Fruit fly (Drosophila melanogaster): ENCODE results near the gene CG18170.

The CG18170 gene

DNA sequence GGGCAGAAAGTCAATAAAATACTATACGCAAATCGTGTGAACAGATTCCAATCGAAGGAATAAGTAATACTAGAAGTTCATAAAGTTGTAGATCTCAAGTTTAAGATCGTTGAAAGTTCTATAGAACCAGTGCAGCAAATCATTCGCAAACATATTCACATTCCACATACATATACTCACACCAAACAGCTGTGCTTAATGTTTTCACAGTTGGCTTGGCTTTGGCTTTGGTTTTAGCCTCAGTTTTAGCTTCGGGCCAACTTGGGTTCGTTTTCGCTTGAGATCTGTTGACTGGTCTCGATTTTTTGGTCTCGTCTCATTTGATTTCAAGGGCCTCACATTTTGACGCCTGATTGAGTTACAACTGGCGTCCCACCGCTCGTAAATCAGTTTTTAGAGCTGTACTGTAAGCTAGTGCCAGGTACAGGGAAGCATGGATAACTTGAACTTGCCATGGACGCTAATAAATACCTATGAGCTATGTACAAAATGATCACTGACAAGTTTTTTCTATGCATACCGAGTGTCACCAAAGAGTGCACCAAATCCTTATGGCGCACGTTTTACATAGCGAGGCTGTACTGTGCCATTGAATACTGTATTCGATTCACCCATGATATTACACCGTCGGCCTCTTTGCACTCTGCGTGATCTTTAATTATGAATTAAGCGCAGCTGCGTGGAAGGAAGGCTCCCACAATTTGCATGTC lies 15.5 kb upstream of the CG18170 start (continued):
- TF ChIP-seq da (GFP tag; optimal IDR thresholded peaks at IDR 0.05) (peak; percentile 24), C15 (GFP tag; IDR thresholded peaks at IDR 0.05) (peak; percentile 56; the same call in 1 of the 3 replicates), fd64A (GFP tag; optimal IDR thresholded peaks at IDR 0.05) (peak; percentile 6), croc (GFP tag; conservative IDR thresholded peaks at IDR 0.05) (peak; percentile 58; the same call in 2 of the 3 replicates), Med (GFP tag) (peak; percentile 99), CG31441 (GFP tag; IDR thresholded peaks at IDR 0.05) (peak; percentile 64), gce (GFP tag; IDR thresholded peaks at IDR 0.05) (peak; percentile 80), CG34224 (GFP tag; IDR thresholded peaks at IDR 0.05; ENCODE audit: partially characterized antibody) (no peak), CG8478 (optimal IDR thresholded peaks at IDR 0.05) (no peak), Rfx (GFP tag; IDR thresholded peaks at IDR 0.05) (peak; percentile 95), Drgx (GFP tag; IDR thresholded peaks at IDR 0.05) (peak; percentile 82), stwl (tag; optimal IDR thresholded peaks at IDR 0.05) (no peak), CG1233 (GFP tag; optimal IDR thresholded peaks at IDR 0.05) (peak; percentile 74), CG12391 (tag; optimal IDR thresholded peaks at IDR 0.05) (peak; percentile 62), wdn (GFP tag; IDR thresholded peaks at IDR 0.05) (peak; percentile 77), CG13296 (GFP tag; optimal IDR thresholded peaks at IDR 0.05) (peak; percentile 80), Hmr (GFP tag; optimal IDR thresholded peaks at IDR 0.05) (peak; percentile 73), CG12071 (GFP tag; optimal IDR thresholded peaks at IDR 0.05) (peak; percentile 90), CG7357 (GFP tag; IDR thresholded peaks at IDR 0.05) (peak; percentile 72), fd96Cb (tag; optimal IDR thresholded peaks at IDR 0.05) (peak; percentile 80), CG2199 (GFP tag; IDR thresholded peaks at IDR 0.05) (0 out of 3 replicates have a peak, but pooled peaks have one; percentile 71), Dad (GFP tag; optimal IDR thresholded peaks at IDR 0.05) (peak; percentile 74), jumu (GFP tag; optimal IDR thresholded peaks at IDR 0.05) (peak; percentile 65), CG2875 (GFP tag; optimal IDR thresholded peaks at IDR 0.05) (peak; percentile 22), lilli (GFP tag; optimal IDR thresholded peaks at IDR 0.05) (peak; percentile 82), CG18599 (GFP tag; optimal IDR thresholded peaks at IDR 0.05) (peak; percentile 84), ap (GFP tag; IDR thresholded peaks at IDR 0.05) (peak; percentile 63), CG4282 (GFP tag; optimal IDR thresholded peaks at IDR 0.05) (peak; percentile 47), zfh2 (GFP tag; optimal IDR thresholded peaks at IDR 0.05) (peak; percentile 62), Myb (GFP tag; optimal IDR thresholded peaks at IDR 0.05) (peak; percentile 66), Optix (GFP tag; IDR thresholded peaks at IDR 0.05) (peak; percentile 78; the same call in 2 of the 3 replicates), pita (GFP tag; optimal IDR thresholded peaks at IDR 0.05) (no peak), Hand (GFP tag; optimal IDR thresholded peaks at IDR 0.05) (peak; percentile 32), br (optimal IDR thresholded peaks at IDR 0.05) (no peak), CG8765 (GFP tag; IDR thresholded peaks at IDR 0.05) (peak; percentile 60; the same call in 1 of the 2 replicates), Meics (GFP tag; optimal IDR thresholded peaks at IDR 0.05) (peak; percentile 83), ato (GFP tag; IDR thresholded peaks at IDR 0.05; ENCODE audit: partially characterized antibody) (no peak), Nf-YB (GFP tag; optimal IDR thresholded peaks at IDR 0.05) (peak; percentile 17), bcd (GFP tag; optimal IDR thresholded peaks at IDR 0.05) (peak; percentile 75), CG8944 (GFP tag; optimal IDR thresholded peaks at IDR 0.05) (peak; percentile 76), al (GFP tag; IDR thresholded peaks at IDR 0.05) (peak; percentile 81), hkb (optimal IDR thresholded peaks at IDR 0.05) (no peak), hkb (GFP tag; IDR thresholded peaks at IDR 0.05) (peak; percentile 91), CG11085 (GFP tag; IDR thresholded peaks at IDR 0.05) (peak; percentile 86), CG8089 (GFP tag; optimal IDR thresholded peaks at IDR 0.05) (peak; percentile 38), z (GFP tag; IDR thresholded peaks at IDR 0.05) (peak; percentile 72; the same call in 2 of the 3 replicates), Sry-δ (GFP tag; optimal IDR thresholded peaks at IDR 0.05) (peak; percentile 48), tll (GFP tag; optimal IDR thresholded peaks at IDR 0.05) (no peak), CG32532 (GFP tag; IDR thresholded peaks at IDR 0.05) (peak; percentile 91), CG1529 (GFP tag; optimal IDR thresholded peaks at IDR 0.05) (peak; percentile 22), CG12155 (GFP tag; optimal IDR thresholded peaks at IDR 0.05) (peak; percentile 77)

Measured in whole organism, embryonic.